Fruit fly (Drosophila melanogaster): ENCODE data around the gene sqd.

Gene sqd

dm6 chr3R:13682994-13683623 is 37.0 kb upstream of the sqd start (continued):
- TF ChIP-seq CG6175 (GFP tag; IDR thresholded peaks at IDR 0.05) (no peak), Opbp (GFP tag; IDR thresholded peaks at IDR 0.05; ENCODE audit: partially characterized antibody) (no peak), Antp (GFP tag; optimal IDR thresholded peaks at IDR 0.05) (no peak), ranshi (GFP tag; IDR thresholded peaks at IDR 0.05) (no peak), Med (GFP tag) (peak; percentile 70), CG13296 (GFP tag; optimal IDR thresholded peaks at IDR 0.05) (no peak), HmgZ (tag; optimal IDR thresholded peaks at IDR 0.05) (no peak), trem (tag; optimal IDR thresholded peaks at IDR 0.05) (peak; percentile 7), en (GFP tag; optimal IDR thresholded peaks at IDR 0.05) (no peak), Ptx1 (GFP tag; IDR thresholded peaks at IDR 0.05) (no peak), pfk (GFP tag; optimal IDR thresholded peaks at IDR 0.05) (no peak), bsh (GFP tag; optimal IDR thresholded peaks at IDR 0.05) (peak in 1 of 2 experiments; percentile 2), HLHmδ (GFP tag; optimal IDR thresholded peaks at IDR 0.05) (peak; percentile 61), CG1603 (tag; optimal IDR thresholded peaks at IDR 0.05) (peak; percentile 41), shn (GFP tag; optimal IDR thresholded peaks at IDR 0.05) (no peak), odd (GFP tag; optimal IDR thresholded peaks at IDR 0.05) (no peak), CG18476 (GFP tag; optimal IDR thresholded peaks at IDR 0.05) (no peak), vvl (GFP tag; IDR thresholded peaks at IDR 0.05) (0 out of 2 replicates have a peak, but pooled peaks have one; percentile 18), CG9797 (GFP tag; optimal IDR thresholded peaks at IDR 0.05) (peak; percentile 86), CG13775 (GFP tag; optimal IDR thresholded peaks at IDR 0.05) (no peak), YL-1 (GFP tag; optimal IDR thresholded peaks at IDR 0.05) (peak; percentile 1), ac (GFP tag; optimal IDR thresholded peaks at IDR 0.05) (no peak), CG42726 (GFP tag; IDR thresholded peaks at IDR 0.05; ENCODE audit: partially characterized antibody) (no peak; the same call in 1 of the 2 replicates), CG2199 (GFP tag; IDR thresholded peaks at IDR 0.05) (no peak), MESR4 (GFP tag; optimal IDR thresholded peaks at IDR 0.05) (peak; percentile 99), CrebB (tag; optimal IDR thresholded peaks at IDR 0.05) (no peak), Bdp1 (GFP tag; optimal IDR thresholded peaks at IDR 0.05) (no peak), NFAT (GFP tag; IDR thresholded peaks at IDR 0.05) (no peak), run (tag; optimal IDR thresholded peaks at IDR 0.05) (no peak), Gsc (GFP tag; IDR thresholded peaks at IDR 0.05) (no peak), sens (GFP tag) (no peak), luna (GFP tag; optimal IDR thresholded peaks at IDR 0.05) (no peak), CG8281 (tag; optimal IDR thresholded peaks at IDR 0.05) (no peak), dimm (GFP tag; IDR thresholded peaks at IDR 0.05) (no peak), CG8089 (GFP tag; optimal IDR thresholded peaks at IDR 0.05) (no peak), CG17912 (GFP tag; optimal IDR thresholded peaks at IDR 0.05) (no peak), CG31365 (tag; optimal IDR thresholded peaks at IDR 0.05) (no peak), eve (GFP tag; optimal IDR thresholded peaks at IDR 0.05) (no peak), ftz-f1 (GFP tag; optimal IDR thresholded peaks at IDR 0.05) (no peak), Dp (GFP tag; optimal IDR thresholded peaks at IDR 0.05) (peak; percentile 89), CG31224 (GFP tag; IDR thresholded peaks at IDR 0.05) (no peak), HmgD (GFP tag; optimal IDR thresholded peaks at IDR 0.05) (peak; percentile 15), CG1647 (GFP tag; optimal IDR thresholded peaks at IDR 0.05) (no peak), knrl (GFP tag; IDR thresholded peaks at IDR 0.05; ENCODE audit: partially characterized antibody) (0 out of 3 replicates have a peak, but pooled peaks have one; percentile 21), dmrt99B (tag; optimal IDR thresholded peaks at IDR 0.05) (no peak), br (optimal IDR thresholded peaks at IDR 0.05) (no peak), CG17829 (tag; optimal IDR thresholded peaks at IDR 0.05) (peak; percentile 10), crol (GFP tag; IDR thresholded peaks at IDR 0.05) (no peak), onecut (GFP tag; IDR thresholded peaks at IDR 0.05) (no peak), Blimp-1 (GFP tag; optimal IDR thresholded peaks at IDR 0.05) (no peak), fd3F (GFP tag; optimal IDR thresholded peaks at IDR 0.05) (no peak)
